Worm (Caenorhabditis elegans): ENCODE results near the gene T03G6.7.

ce11 chrX:2604358-2605016, 10.6 kb downstream of the T03G6.7 start:
- TF ChIP-seq efl-1 (optimal IDR thresholded peaks at IDR 0.05) (no peak), efl-1 (GFP tag; optimal IDR thresholded peaks at IDR 0.05 in 1 of 2) (no peak), nhr-77 (tag; optimal IDR thresholded peaks at IDR 0.05) (no peak), unc-62 (GFP tag; optimal IDR thresholded peaks at IDR 0.05) (no peak)

All from whole organism, L1 larva.